Worm (Caenorhabditis elegans): Measurements from ENCODE around the gene C28H8.2.

DNA sequence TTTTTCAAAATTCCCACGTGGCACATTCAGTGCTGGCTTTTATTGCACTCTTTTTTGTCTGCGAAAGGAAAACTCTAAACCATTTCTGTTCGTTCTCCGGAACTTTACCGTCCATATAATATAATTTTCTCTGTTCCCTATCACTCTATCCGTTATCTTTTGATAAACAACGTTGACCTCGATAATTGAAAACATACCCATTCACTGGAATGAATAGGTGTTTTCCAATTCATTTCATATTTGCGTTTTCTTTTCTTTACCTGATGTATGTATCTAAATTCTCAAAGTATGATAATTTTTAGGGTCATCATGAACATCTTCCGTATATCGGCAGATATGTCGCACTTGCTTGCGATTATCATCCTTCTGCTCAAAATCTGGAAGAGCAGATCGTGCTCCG is 13.4 kb upstream of the C28H8.2 start, which contains the start of gene erd-2.2:
- TF ChIP-seq W03F9.2 (tag; optimal IDR thresholded peaks at IDR 0.05) (no peak), him-1 (tag; optimal IDR thresholded peaks at IDR 0.05) (no peak), dao-5 (tag; optimal IDR thresholded peaks at IDR 0.05) (no peak)

Data from whole organism, L4/young adult.